Worm (Caenorhabditis elegans) whole organism, mixed stage, embryonic: ENCODE data around the gene ttc-36.

Experiments used
- M03D4.4 ChIP-seq: sonication (generic microtip); optimal IDR thresholded peaks from 2 replicates; lab custom pipeline; 2017; ENCODE audit warnings: mild to moderate bottlenecking, missing genetic modification characterization, missing compliant biosample characterization
- bed-3 ChIP-seq: fragments of 200-800 bp; sonication (Bioruptor generic); optimal IDR thresholded peaks from 3 replicates; lab custom pipeline; 2018; ENCODE audit warnings: mild to moderate bottlenecking, missing genetic modification characterization, moderate library complexity, missing compliant biosample characterization
- blmp-1 ChIP-seq: fragments of 150-350 bp; optimal IDR thresholded peaks from 2 replicates; lab custom pipeline; 2014; ENCODE audit warnings: missing biosample characterization, missing genetic modification characterization
- ceh-43 ChIP-seq: fragments of 200-800 bp; sonication (Bioruptor generic); optimal IDR thresholded peaks from 2 replicates; lab custom pipeline; 2018; ENCODE audit warnings: mild to moderate bottlenecking, missing genetic modification characterization, moderate library complexity, missing compliant biosample characterization
- ceh-83 ChIP-seq: fragments of 200-800 bp; sonication (Bioruptor generic); optimal IDR thresholded peaks from 2 replicates; lab custom pipeline; 2018; ENCODE audit warnings: mild to moderate bottlenecking, missing genetic modification characterization, missing compliant biosample characterization
- ces-1 ChIP-seq: fragments of 150-350 bp; optimal IDR thresholded peaks from 2 replicates; lab custom pipeline; 2014; ENCODE audit warnings: missing biosample characterization, missing genetic modification reagents, missing genetic modification characterization
- cnd-1 ChIP-seq: fragments of 200-800 bp; sonication (Bioruptor generic); optimal IDR thresholded peaks from 2 replicates; lab custom pipeline; 2018; ENCODE audit warnings: mild to moderate bottlenecking, missing genetic modification characterization, missing compliant biosample characterization
- elt-1 ChIP-seq: sonication (generic microtip); optimal IDR thresholded peaks from 2 replicates; lab custom pipeline; 2017; ENCODE audit warnings: missing genetic modification characterization, mild to moderate bottlenecking, missing compliant biosample characterization, antibody characterized with exemption, moderate library complexity, borderline replicate concordance; ENCODE audit not compliant: insufficient read depth
- elt-3 ChIP-seq: fragments of 150-350 bp; optimal IDR thresholded peaks from 2 replicates; lab custom pipeline; 2014; ENCODE audit warnings: missing biosample characterization, missing genetic modification characterization
- hlh-1 ChIP-seq: fragments of 150-350 bp; optimal IDR thresholded peaks from 2 replicates; lab custom pipeline; 2014; ENCODE audit warnings: missing biosample characterization, missing genetic modification reagents, missing genetic modification characterization
- lin-13 ChIP-seq: fragments of 150-350 bp; optimal IDR thresholded peaks from 2 replicates; lab custom pipeline; 2014; ENCODE audit warnings: missing biosample characterization, missing genetic modification characterization
- lin-32 ChIP-seq: fragments of 200-800 bp; sonication (Bioruptor generic); optimal IDR thresholded peaks from 2 replicates; lab custom pipeline; 2018; ENCODE audit warnings: mild to moderate bottlenecking, missing genetic modification characterization, missing compliant biosample characterization
- lsy-2 ChIP-seq: fragments of 150-350 bp; optimal IDR thresholded peaks from 2 replicates; lab custom pipeline; 2014; ENCODE audit warnings: missing biosample characterization, missing genetic modification characterization
- mab-5 ChIP-seq: fragments of 150-350 bp; optimal IDR thresholded peaks from 2 replicates; lab custom pipeline; 2014; ENCODE audit warnings: missing biosample characterization, missing genetic modification characterization
- mep-1 ChIP-seq: fragments of 150-350 bp; optimal IDR thresholded peaks from 2 replicates; lab custom pipeline; 2017; ENCODE audit warnings: missing biosample characterization, missing genetic modification reagents, missing genetic modification characterization, inconsistent platforms
- mls-2 ChIP-seq: sonication (generic microtip); optimal IDR thresholded peaks from 2 replicates; lab custom pipeline; 2016; ENCODE audit warnings: mild to moderate bottlenecking, missing genetic modification characterization, moderate library complexity, missing compliant biosample characterization
- nhr-12 ChIP-seq: fragments of 150-350 bp; optimal IDR thresholded peaks from 2 replicates; lab custom pipeline; 2014; ENCODE audit warnings: missing biosample characterization, missing genetic modification characterization
- nhr-2 ChIP-seq: fragments of 150-350 bp; optimal IDR thresholded peaks from 2 replicates; lab custom pipeline; 2014; ENCODE audit warnings: missing biosample characterization, missing genetic modification characterization
- nhr-28 ChIP-seq: fragments of 150-350 bp; optimal IDR thresholded peaks from 2 replicates; lab custom pipeline; 2014; ENCODE audit warnings: missing biosample characterization, missing genetic modification characterization
- nhr-76 ChIP-seq: sonication (generic microtip); optimal IDR thresholded peaks from 2 replicates; lab custom pipeline; 2017; ENCODE audit warnings: missing biosample characterization, missing genetic modification characterization
- pha-4 ChIP-seq: fragments of 150-350 bp; optimal IDR thresholded peaks from 2 replicates; lab custom pipeline; 2018; ENCODE audit warnings: missing biosample characterization, missing genetic modification reagents, missing genetic modification characterization
- sem-2 ChIP-seq: fragments of 200-800 bp; sonication (Bioruptor generic); optimal IDR thresholded peaks from 2 replicates; lab custom pipeline; 2018; ENCODE audit warnings: mild to moderate bottlenecking, missing genetic modification characterization, missing compliant biosample characterization
- snpc-4 ChIP-seq: fragments of 150-350 bp; optimal IDR thresholded peaks from 2 replicates; lab custom pipeline; 2014; ENCODE audit warnings: missing biosample characterization, missing genetic modification characterization
- sptf-1 ChIP-seq: sonication (generic microtip); optimal IDR thresholded peaks from 2 replicates; lab custom pipeline; 2017; ENCODE audit warnings: mild to moderate bottlenecking, missing genetic modification characterization, moderate library complexity, missing compliant biosample characterization
- tbx-8 ChIP-seq: fragments of 200-800 bp; sonication (Bioruptor generic); optimal IDR thresholded peaks from 2 replicates; lab custom pipeline; 2018; ENCODE audit warnings: mild to moderate bottlenecking, missing genetic modification characterization, moderate library complexity, missing compliant biosample characterization
- unc-120 ChIP-seq: sonication (generic microtip); optimal IDR thresholded peaks from 2 replicates; lab custom pipeline; 2017; ENCODE audit warnings: missing genetic modification characterization, missing compliant biosample characterization; ENCODE audit not compliant: poor library complexity, severe bottlenecking
- unc-62 ChIP-seq: fragments of 150-350 bp; optimal IDR thresholded peaks from 2 replicates; lab custom pipeline; 2014; ENCODE audit warnings: missing biosample characterization, missing genetic modification reagents, missing genetic modification characterization
- zip-8 ChIP-seq: fragments of 150-350 bp; optimal IDR thresholded peaks from 2 replicates; lab custom pipeline; 2014; ENCODE audit warnings: missing biosample characterization, missing genetic modification characterization
- ztf-11 ChIP-seq: fragments of 150-350 bp; optimal IDR thresholded peaks from 2 replicates; lab custom pipeline; 2014; ENCODE audit warnings: missing biosample characterization, missing genetic modification characterization

Gene ttc-36

DNA sequence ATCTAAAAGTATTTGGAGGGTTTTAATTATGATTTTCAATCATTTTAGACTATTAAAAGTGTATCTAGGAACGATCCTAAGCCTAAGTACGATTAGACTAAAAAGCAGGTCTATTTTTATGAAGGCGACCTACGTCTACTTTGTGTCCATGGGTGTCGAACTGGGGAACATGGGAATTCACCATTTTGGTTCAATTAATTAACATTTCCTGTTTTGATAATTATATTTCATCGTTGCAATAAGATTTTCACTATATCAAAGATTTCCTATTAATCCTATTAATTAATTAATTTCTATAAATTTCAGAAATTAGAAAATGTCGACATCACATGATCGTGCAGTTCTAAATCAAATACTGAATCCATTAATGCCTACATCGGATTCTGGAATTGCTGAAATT, at the start of gene ttc-36:
ttc-36 (plus strand) TSS at position 301 of the 400 bp plus-strand sequence.
- TF ChIP-seq unc-62 (GFP tag; lab: Kevin White, UChicago): no peak
- no peak for TF ChIP-seq cnd-1 (tag; lab: Kevin White, UChicago)
- TF ChIP-seq ztf-11 (tag; lab: Kevin White, UChicago): no peak
- no peak for TF ChIP-seq lin-32
- no peak for TF ChIP-seq zip-8 (tag; lab: Kevin White, UChicago)
- no peak for TF ChIP-seq nhr-28 (tag; lab: Kevin White, UChicago)
- no peak for TF ChIP-seq nhr-2 (tag; lab: Kevin White, UChicago)
- TF ChIP-seq sem-2: no peak
- TF ChIP-seq snpc-4 (tag; lab: Kevin White, UChicago): no peak
- no peak for TF ChIP-seq mls-2

DNA sequence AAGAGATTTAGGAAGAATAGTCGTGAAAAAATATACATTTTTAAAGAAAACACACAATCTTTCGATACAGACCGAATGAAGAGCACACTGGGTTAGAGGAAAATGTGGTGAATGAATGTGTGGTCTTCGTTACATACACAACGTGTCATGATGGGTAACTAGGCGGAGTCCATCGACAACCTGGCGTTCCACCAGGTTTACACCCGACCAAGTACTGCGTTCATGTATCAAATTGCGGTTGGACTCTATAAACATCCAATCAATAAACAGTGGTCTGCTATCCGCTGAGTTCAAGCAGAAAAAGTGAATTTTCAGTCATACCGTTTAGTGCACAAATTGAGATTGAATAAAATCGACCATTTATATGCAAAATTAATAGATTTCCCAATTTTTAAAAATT, 48.2 kb upstream of the ttc-36 start, which contains the start of gene sdz-38:
sdz-38 (minus strand) TSS at position 101 of the 400 bp plus-strand sequence.
- TF ChIP-seq nhr-28 (tag; lab: Kevin White, UChicago) (no peak), nhr-12 (tag; lab: Kevin White, UChicago) (no peak), tbx-8 (no peak), ceh-83 (GFP tag; lab: Kevin White, UChicago) (no peak)
- TF ChIP-seq, all 35 proteins: peak for 0

DNA sequence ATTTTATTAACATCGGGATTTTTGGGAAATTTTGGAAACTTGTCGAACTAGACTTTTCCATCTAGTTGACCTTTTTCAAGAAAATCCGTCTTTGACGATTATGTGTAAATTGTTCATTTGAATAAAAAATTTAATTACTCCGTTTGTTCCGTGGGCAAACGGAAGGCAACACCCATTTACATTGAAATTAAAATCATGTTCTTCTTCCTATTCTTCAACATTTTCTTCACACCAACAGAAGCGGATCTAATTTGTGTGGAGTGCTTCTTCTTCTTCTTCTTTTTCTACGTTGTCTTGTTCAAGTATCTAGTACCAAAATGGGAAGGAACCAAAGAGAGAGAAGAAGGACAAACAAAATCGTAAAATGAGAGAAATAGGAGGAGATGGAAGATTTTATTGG, 47.6 kb upstream of the ttc-36 start:
- TF ChIP-seq unc-120 (tag; lab: Kevin White, UChicago) (no peak), ces-1 (GFP tag; lab: Kevin White, UChicago) (peak; percentile 93)

DNA sequence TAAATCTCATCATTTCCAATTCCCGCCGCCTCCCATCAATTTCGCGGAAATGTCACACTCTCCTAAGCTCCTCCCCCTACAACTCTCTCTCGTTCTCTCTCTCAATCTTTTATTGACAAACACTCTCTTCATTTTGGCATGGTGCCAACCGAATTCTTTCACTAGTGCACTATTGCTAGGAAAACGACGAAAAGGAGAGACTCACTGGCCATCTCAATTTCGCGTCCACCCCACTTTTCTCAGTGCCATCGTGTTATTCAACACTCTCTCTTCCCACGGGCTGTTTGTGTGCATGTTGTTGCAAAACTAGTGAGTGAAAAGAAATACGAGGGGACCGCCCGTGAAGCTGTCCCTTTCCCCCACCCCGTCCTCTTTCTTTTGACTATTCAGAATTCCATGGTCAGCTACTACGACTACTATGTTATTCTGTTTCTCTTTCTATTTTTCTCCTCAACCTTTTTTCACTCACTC, 45.1 kb upstream of the ttc-36 start:
- peak; percentile 21 for TF ChIP-seq mls-2
- TF ChIP-seq elt-3: no peak
- peak; percentile 42 for TF ChIP-seq sptf-1 (tag; lab: Kevin White, UChicago)
- no peak for TF ChIP-seq nhr-76 (tag; lab: Kevin White, UChicago)
- no peak for TF ChIP-seq zip-8 (tag; lab: Kevin White, UChicago)
- TF ChIP-seq blmp-1 (tag; lab: Kevin White, UChicago): no peak
- TF ChIP-seq unc-62 (GFP tag; lab: Kevin White, UChicago): peak; percentile 89
- peak; percentile 2 for TF ChIP-seq hlh-1 (tag; lab: Kevin White, UChicago)
- no peak for TF ChIP-seq pha-4 (tag; lab: Kevin White, UChicago)
- peak; percentile 86 for TF ChIP-seq unc-120 (tag; lab: Kevin White, UChicago)
- TF ChIP-seq mep-1 (tag; lab: Kevin White, UChicago): peak; percentile 53

DNA sequence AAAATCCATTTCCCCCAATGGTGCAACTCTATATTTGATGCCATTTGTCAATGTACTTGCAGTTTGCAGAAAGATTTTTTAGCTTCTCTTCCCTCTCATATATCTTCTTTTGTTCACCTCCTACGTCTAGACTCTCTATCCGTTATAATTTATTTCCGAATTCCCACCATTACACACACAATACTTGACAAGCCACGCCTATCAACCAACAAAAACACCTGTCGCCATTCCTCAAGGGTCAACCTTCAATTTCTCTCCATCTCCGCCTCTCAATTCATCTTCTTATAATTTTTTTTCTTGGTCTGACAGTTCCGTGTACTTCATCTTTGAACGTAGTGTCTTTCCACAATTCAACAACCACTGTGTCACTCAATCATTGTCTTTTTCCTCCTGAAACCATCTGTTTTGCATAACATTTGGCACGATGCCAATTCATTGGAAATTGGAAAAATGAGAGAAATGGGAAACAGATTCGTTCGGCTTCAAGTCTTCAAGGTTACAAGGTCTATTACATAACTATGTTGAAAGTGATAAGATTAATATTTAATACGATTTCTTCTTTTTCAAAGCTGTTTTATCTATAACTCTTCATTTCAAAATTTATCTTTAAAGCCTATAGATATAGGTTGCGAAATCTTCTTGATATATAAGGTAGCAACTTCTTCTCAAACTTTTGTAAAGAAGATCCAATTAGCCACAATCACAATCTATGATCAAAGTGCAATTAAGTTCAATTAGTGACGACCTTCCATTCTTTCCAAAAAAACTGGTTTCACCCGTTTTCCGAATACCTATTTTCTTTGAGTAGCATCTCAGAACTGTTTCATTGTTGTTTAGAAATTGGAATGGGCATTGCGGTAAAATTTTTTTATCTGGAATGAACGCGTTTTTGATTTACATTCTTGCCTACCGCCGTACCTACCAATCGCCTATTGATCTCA, 43.1 kb upstream of the ttc-36 start:
- no peak for TF ChIP-seq lin-32
- no peak for TF ChIP-seq ztf-11 (tag; lab: Kevin White, UChicago)
- TF ChIP-seq mab-5: no peak
- TF ChIP-seq hlh-1 (tag; lab: Kevin White, UChicago): peak; percentile 63
- peak; percentile 64 for TF ChIP-seq unc-62 (GFP tag; lab: Kevin White, UChicago)
- no peak for TF ChIP-seq M03D4.4 (tag; lab: Kevin White, UChicago)
- TF ChIP-seq sem-2: no peak
- TF ChIP-seq ceh-83 (GFP tag; lab: Kevin White, UChicago): no peak
- TF ChIP-seq mep-1 (tag; lab: Kevin White, UChicago): no peak
- no peak for TF ChIP-seq nhr-12 (tag; lab: Kevin White, UChicago)
- no peak for TF ChIP-seq lin-13
- no peak for TF ChIP-seq ceh-43 (GFP tag; lab: Kevin White, UChicago)

DNA sequence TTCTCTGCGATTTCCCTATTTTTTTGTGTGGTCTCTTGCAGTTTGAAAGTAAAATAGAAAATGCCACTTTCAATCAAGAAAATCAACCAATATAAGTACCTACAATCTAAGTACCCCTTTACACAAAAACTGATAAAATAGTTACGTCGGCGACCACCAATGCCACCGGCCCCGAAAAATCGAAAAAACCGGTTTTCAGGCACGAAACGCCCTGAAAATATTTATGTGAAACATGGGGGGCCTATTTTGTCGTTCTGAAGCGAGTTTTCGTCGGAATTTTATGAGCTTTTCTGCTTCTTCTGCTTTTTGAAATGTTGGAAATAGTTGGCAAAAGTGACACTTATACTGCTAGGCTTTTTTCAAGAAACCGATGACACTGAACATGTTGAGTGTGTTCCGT, 41.4 kb upstream of the ttc-36 start:
- TF ChIP-seq sptf-1 (tag; lab: Kevin White, UChicago) (no peak), zip-8 (tag; lab: Kevin White, UChicago) (no peak), ceh-43 (GFP tag; lab: Kevin White, UChicago) (no peak), elt-3 (no peak), ces-1 (GFP tag; lab: Kevin White, UChicago) (no peak), sem-2 (no peak), elt-1 (tag; lab: Kevin White, UChicago) (no peak), ztf-11 (tag; lab: Kevin White, UChicago) (no peak), snpc-4 (tag; lab: Kevin White, UChicago) (no peak), lin-32 (no peak), ceh-83 (GFP tag; lab: Kevin White, UChicago) (no peak), lsy-2 (no peak), bed-3 (GFP tag; lab: Kevin White, UChicago) (no peak)
